Worm (Caenorhabditis elegans): ENCODE results near the gene W07G4.8.

The W07G4.8 gene

ce11 chrV:13043832-13044521 lies 5.4 kb downstream of the W07G4.8 start:
- TF ChIP-seq unc-62 (GFP tag; optimal IDR thresholded peaks at IDR 0.05) (no peak), ets-4 (GFP tag; optimal IDR thresholded peaks at IDR 0.05) (peak; percentile 51), atf-7 (tag; optimal IDR thresholded peaks at IDR 0.05) (peak; percentile 34), nhr-80 (tag; optimal IDR thresholded peaks at IDR 0.05) (peak; percentile 31), pbrm-1 (GFP tag; IDR thresholded peaks at IDR 0.05) (0 out of 2 replicates have a peak, but pooled peaks have one; percentile 5)

ce11 chrV:13043195-13043762 lies 6.1 kb downstream of the W07G4.8 start, which contains the start of gene lap-2:
lap-2 (plus strand) TSS chrV:13043712.
- TF ChIP-seq rpc-1 (optimal IDR thresholded peaks at IDR 0.05) (no peak), rpc-1 (tag; optimal IDR thresholded peaks at IDR 0.05) (no peak), nfya-1 (tag; optimal IDR thresholded peaks at IDR 0.05; ENCODE audit: borderline replicate concordance, insufficient read depth) (no peak), F52B5.7 (tag; optimal IDR thresholded peaks at IDR 0.05) (no peak), tbx-9 (tag; optimal IDR thresholded peaks at IDR 0.05; ENCODE audit: borderline replicate concordance) (no peak), athp-1 (tag; optimal IDR thresholded peaks at IDR 0.05) (no peak), let-526 (GFP tag; IDR thresholded peaks at IDR 0.05) (no peak), hrde-1 (tag; optimal IDR thresholded peaks at IDR 0.05; ENCODE audit: borderline replicate concordance) (no peak), akir-1 (GFP tag; optimal IDR thresholded peaks at IDR 0.05) (no peak), unc-62 (GFP tag; optimal IDR thresholded peaks at IDR 0.05) (peak; percentile 90), C17E4.6 (GFP tag; IDR thresholded peaks at IDR 0.05) (no peak), Y95B8A.8 (GFP tag; IDR thresholded peaks at IDR 0.05) (0 out of 2 replicates have a peak, but pooled peaks have one; percentile 29), Y53F4B.3 (GFP tag; IDR thresholded peaks at IDR 0.05) (no peak), madf-10 (tag; optimal IDR thresholded peaks at IDR 0.05) (peak; percentile 16), snpc-4 (GFP tag; optimal IDR thresholded peaks at IDR 0.05) (no peak), snpc-4 (tag; optimal IDR thresholded peaks at IDR 0.05) (peak in 1 of 4 experiments; percentile 26), nfyb-1 (GFP tag; IDR thresholded peaks at IDR 0.05) (peak; percentile 62; the same call in 1 of the 2 replicates), ets-4 (GFP tag; optimal IDR thresholded peaks at IDR 0.05) (peak; percentile 64), nhr-179 (tag; optimal IDR thresholded peaks at IDR 0.05) (no peak), atf-7 (tag; optimal IDR thresholded peaks at IDR 0.05) (peak; percentile 72), dox-1 (GFP tag; IDR thresholded peaks at IDR 0.05) (peak; percentile 52), nhr-90 (tag; optimal IDR thresholded peaks at IDR 0.05) (peak; percentile 46), hlh-12 (tag; optimal IDR thresholded peaks at IDR 0.05) (no peak), nhr-120 (GFP tag; IDR thresholded peaks at IDR 0.05) (no peak), K11D2.4 (GFP tag; IDR thresholded peaks at IDR 0.05) (0 out of 2 replicates have a peak, but pooled peaks have one; percentile 33), lin-40 (tag; optimal IDR thresholded peaks at IDR 0.05) (peak; percentile 5), ceh-40 (GFP tag; IDR thresholded peaks at IDR 0.05) (no peak), mcd-1 (GFP tag; IDR thresholded peaks at IDR 0.05) (0 out of 2 replicates have a peak, but pooled peaks have one; percentile 26), F49E8.2 (tag; optimal IDR thresholded peaks at IDR 0.05; ENCODE audit: insufficient read depth) (no peak), egl-18 (GFP tag; IDR thresholded peaks at IDR 0.05) (no peak), ztf-26 (tag; optimal IDR thresholded peaks at IDR 0.05) (no peak), nhr-80 (tag; optimal IDR thresholded peaks at IDR 0.05) (peak; percentile 82), ztf-28 (GFP tag; IDR thresholded peaks at IDR 0.05) (no peak), cebp-1 (GFP tag; IDR thresholded peaks at IDR 0.05) (peak; percentile 51; the same call in 1 of the 2 replicates), cebp-1 (tag; optimal IDR thresholded peaks at IDR 0.05) (peak; percentile 67), ztf-22 (GFP tag; optimal IDR thresholded peaks at IDR 0.05) (peak; percentile 33), tlf-1 (GFP tag; optimal IDR thresholded peaks at IDR 0.05) (peak; percentile 42), egl-44 (GFP tag; IDR thresholded peaks at IDR 0.05) (peak; percentile 53; the same call in 1 of the 2 replicates), let-607 (tag; optimal IDR thresholded peaks at IDR 0.05) (peak; percentile 48 to 52), chd-7 (tag; optimal IDR thresholded peaks at IDR 0.05) (peak; percentile 51), madf-8 (GFP tag; conservative IDR thresholded peaks at IDR 0.05) (no peak), ceh-100 (GFP tag; IDR thresholded peaks at IDR 0.05) (no peak), lsl-1 (GFP tag; optimal IDR thresholded peaks at IDR 0.05) (peak; percentile 16)

All from whole organism, young adult.